Fruit fly (Drosophila melanogaster): ENCODE measurements around the gene Taf2.
A peak's percentile ranks its signal among the peaks of the same experiment; 100 is the strongest.

DNA sequence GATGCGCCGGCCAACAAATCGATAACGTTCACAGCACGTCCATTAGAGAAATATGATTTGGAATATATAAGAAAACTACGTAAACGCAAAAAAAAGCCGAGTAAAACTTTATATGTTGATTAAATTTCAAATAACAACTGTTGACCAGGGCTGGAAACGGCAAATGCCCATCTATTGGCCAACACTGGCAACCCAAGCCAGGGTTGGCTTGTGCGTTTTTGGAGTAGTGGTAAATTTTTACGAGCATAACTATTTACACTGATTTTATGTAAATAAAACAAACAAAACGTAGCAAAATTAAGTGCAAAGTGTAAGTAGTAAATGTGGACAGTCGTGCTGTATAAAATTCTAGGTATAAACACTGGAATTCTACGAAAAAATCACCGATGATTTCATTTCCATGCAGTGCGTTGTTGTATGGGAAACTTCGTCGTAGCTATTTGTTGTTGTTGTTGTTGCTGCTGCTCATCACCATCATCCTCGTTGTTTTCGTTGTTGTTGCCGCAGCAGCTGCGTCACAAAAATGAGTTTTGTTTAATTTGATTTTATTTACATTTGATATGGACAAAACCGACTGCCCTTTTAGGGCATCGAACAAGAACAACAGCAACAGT, 10.7 kb upstream of the Taf2 start, which contains the start of gene nudE:
- TF ChIP-seq EcR (GFP tag; optimal IDR thresholded peaks at IDR 0.05), result no peak
- TF ChIP-seq D1 (tag; optimal IDR thresholded peaks at IDR 0.05), result no peak
- TF ChIP-seq CG17806 (tag; optimal IDR thresholded peaks at IDR 0.05), result no peak
- no peak; the same call in 2 of the 3 replicates for TF ChIP-seq CG4496 (GFP tag; IDR thresholded peaks at IDR 0.05)
- TF ChIP-seq CG8301 (tag; optimal IDR thresholded peaks at IDR 0.05), result no peak
- TF ChIP-seq gl (tag; optimal IDR thresholded peaks at IDR 0.05), result no peak
- TF ChIP-seq fd96Ca (GFP tag; IDR thresholded peaks at IDR 0.05), result no peak
- no peak for TF ChIP-seq CG34367 (tag; optimal IDR thresholded peaks at IDR 0.05)
- TF ChIP-seq CG15710 (tag; optimal IDR thresholded peaks at IDR 0.05), result no peak
- no peak for TF ChIP-seq CG32121 (GFP tag; IDR thresholded peaks at IDR 0.05)
- no peak for TF ChIP-seq rn (GFP tag; IDR thresholded peaks at IDR 0.05)
- TF ChIP-seq CG9948 (tag; optimal IDR thresholded peaks at IDR 0.05), result no peak
- peak; percentile 10 for TF ChIP-seq CG8159 (tag; optimal IDR thresholded peaks at IDR 0.05)

Measured in whole organism, pupa.